Worm (Caenorhabditis elegans) whole organism, late embryonic: ENCODE results near the gene tcc-1.

Experiments used
- F13H6.1 ChIP-seq: sonication (generic microtip); optimal IDR thresholded peaks from 2 replicates; lab custom pipeline; 2016; ENCODE audit warnings: missing genetic modification characterization, missing compliant biosample characterization
- ama-1 ChIP-seq: fragments of 150-350 bp; optimal IDR thresholded peaks from 2 replicates; lab custom pipeline; 2014
- ceh-22 ChIP-seq: sonication (generic microtip); optimal IDR thresholded peaks from 2 replicates; lab custom pipeline; 2017; ENCODE audit warnings: missing biosample characterization, missing genetic modification characterization
- eyg-1 ChIP-seq: sonication (generic microtip); optimal IDR thresholded peaks from 2 replicates; lab custom pipeline; 2016; ENCODE audit warnings: missing genotype, missing genetic modification characterization, missing compliant biosample characterization
- fkh-10 ChIP-seq: fragments of 150-350 bp; optimal IDR thresholded peaks from 2 replicates; lab custom pipeline; 2014; ENCODE audit warnings: missing biosample characterization, missing genetic modification reagents, missing genetic modification characterization
- pag-3 ChIP-seq: sonication (generic microtip); optimal IDR thresholded peaks from 2 replicates; lab custom pipeline; 2016; ENCODE audit warnings: missing compliant biosample characterization, missing genetic modification characterization, borderline replicate concordance
- pax-1 ChIP-seq: fragments of 150-350 bp; optimal IDR thresholded peaks from 2 replicates; lab custom pipeline; 2014; ENCODE audit warnings: missing biosample characterization, missing genetic modification characterization
- pha-4 ChIP-seq: fragments of 150-350 bp; optimal IDR thresholded peaks from 2 replicates; lab custom pipeline; 2018; ENCODE audit warnings: missing biosample characterization, missing genetic modification reagents, missing genetic modification characterization
- sdc-2 ChIP-seq: sonication (generic microtip); optimal IDR thresholded peaks from 2 replicates; lab custom pipeline; 2016; ENCODE audit warnings: missing genotype, missing genetic modification characterization, missing compliant biosample characterization
- sox-4 ChIP-seq: sonication (generic microtip); optimal IDR thresholded peaks from 2 replicates; lab custom pipeline; 2017; ENCODE audit warnings: mild to moderate bottlenecking, missing genetic modification characterization, inconsistent platforms, missing compliant biosample characterization
- tbx-2 ChIP-seq: sonication (generic microtip); optimal IDR thresholded peaks from 2 replicates; lab custom pipeline; 2016; ENCODE audit warnings: missing genetic modification characterization, missing compliant biosample characterization
- tbx-7 ChIP-seq: sonication (generic microtip); optimal IDR thresholded peaks from 2 replicates; lab custom pipeline; 2016; ENCODE audit warnings: missing genotype, missing genetic modification characterization, missing compliant biosample characterization
- unc-86 ChIP-seq: sonication (generic microtip); optimal IDR thresholded peaks from 2 replicates; lab custom pipeline; 2016; ENCODE audit warnings: missing genetic modification characterization, missing compliant biosample characterization

DNA sequence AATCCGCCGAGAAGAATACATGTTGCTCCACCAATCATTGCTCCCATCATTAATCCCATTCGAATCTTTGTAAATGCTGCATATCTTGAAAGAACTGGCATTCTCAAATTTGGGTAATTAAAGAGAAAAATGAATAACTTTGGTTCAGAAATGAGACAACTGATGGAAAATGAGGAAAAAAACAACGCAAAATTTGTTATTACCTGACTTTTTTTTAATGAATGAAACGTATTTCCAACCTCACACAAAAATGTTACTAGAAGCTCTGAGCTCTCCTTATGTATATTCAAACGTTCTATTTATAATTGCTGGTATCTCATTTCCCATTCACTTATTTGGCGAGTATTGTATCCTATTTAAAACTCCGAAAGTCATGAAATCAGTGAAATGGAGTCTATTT lies 53.3 kb downstream of the tcc-1 start, which contains the start of the genes Y94A7B.11 and srh-292:
- TF ChIP-seq unc-86 (tag; lab: Kevin White, UChicago), result no peak
- TF ChIP-seq fkh-10 (GFP tag; lab: Kevin White, UChicago), result no peak
- no peak for TF ChIP-seq ceh-22 (tag; lab: Kevin White, UChicago)
- no peak for TF ChIP-seq pha-4
- TF ChIP-seq F13H6.1 (tag; lab: Kevin White, UChicago), result no peak
- TF ChIP-seq pax-1 (tag; lab: Kevin White, UChicago), result no peak
- no peak for TF ChIP-seq sox-4 (tag; lab: Kevin White, UChicago)
- TF ChIP-seq pag-3 (tag; lab: Kevin White, UChicago), result no peak
- no peak for TF ChIP-seq tbx-2
- TF ChIP-seq ama-1 (lab: Kevin White, UChicago), result no peak
- no peak for TF ChIP-seq sdc-2
- TF ChIP-seq eyg-1 (tag; lab: Kevin White, UChicago), result no peak
- no peak for TF ChIP-seq tbx-7 (tag; lab: Kevin White, UChicago)
